Fruit fly (Drosophila melanogaster): ENCODE data around the gene CG13623.

DNA sequence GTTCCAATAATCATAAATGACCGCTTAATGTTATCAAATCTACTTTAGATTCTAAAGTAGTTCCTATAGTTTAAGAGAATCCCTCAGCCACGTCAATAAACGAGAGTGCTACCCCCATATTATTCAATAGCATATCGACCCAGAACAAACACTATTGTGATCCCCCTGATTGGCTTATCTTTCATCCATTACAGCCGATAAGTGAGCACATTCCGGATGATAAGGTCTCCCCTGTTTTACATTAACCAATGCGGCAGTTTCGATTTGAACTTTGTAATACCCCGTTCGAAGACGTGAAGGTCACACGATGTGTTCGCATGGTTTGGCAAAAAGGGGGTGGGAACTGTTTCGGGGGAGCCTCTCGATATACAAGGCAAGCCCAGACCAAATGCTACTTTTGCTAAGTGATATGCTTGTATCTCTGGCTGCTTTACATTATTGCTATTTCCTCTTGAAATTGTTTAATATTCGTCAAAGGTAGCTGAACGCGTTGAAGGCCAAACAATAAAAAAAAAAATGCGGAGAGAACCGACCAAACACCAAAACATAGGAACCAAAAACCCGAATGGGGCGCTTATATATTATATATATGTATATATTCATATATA lies 33.9 kb upstream of the CG13623 start:
- TF ChIP-seq CG8159 (tag; optimal IDR thresholded peaks at IDR 0.05): no peak
- TF ChIP-seq CG15710 (tag; optimal IDR thresholded peaks at IDR 0.05): no peak
- no peak for TF ChIP-seq CG12605 (GFP tag; IDR thresholded peaks at IDR 0.05)
- TF ChIP-seq CG4496 (GFP tag; IDR thresholded peaks at IDR 0.05): no peak
- TF ChIP-seq CG10348 (GFP tag; IDR thresholded peaks at IDR 0.05): no peak
- TF ChIP-seq EcR (GFP tag; optimal IDR thresholded peaks at IDR 0.05): no peak

Measured in whole organism, pupa.